Worm (Caenorhabditis elegans): ENCODE results near the gene C52E2.3.

The C52E2.3 gene

DNA sequence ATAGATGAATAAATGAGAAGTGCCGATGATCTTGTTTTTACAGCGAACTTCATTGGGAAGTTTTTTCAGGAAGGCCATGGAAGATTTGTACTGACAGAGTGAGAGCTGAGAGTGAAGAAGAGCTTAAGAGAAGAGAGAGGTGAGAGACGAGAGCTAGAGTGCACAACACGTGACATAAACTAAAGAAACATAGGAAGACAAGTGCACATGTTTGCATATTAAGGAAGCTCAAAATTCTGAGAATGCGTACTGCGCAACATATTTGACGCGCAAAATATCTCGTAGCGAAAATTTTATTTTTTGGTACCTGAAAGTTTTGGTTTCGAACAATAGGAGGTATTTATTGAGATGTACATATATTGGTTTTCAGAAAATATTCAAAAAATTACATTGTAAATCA is 42.8 kb upstream of the C52E2.3 start, which contains the start of gene C08F1.8 (continued):
- no peak for TF ChIP-seq nhr-47 (tag; optimal IDR thresholded peaks at IDR 0.05)
- TF ChIP-seq fos-1 (tag; optimal IDR thresholded peaks at IDR 0.05) = no peak
- no peak for TF ChIP-seq zip-4 (GFP tag; optimal IDR thresholded peaks at IDR 0.05)
- TF ChIP-seq tbx-2 (tag; optimal IDR thresholded peaks at IDR 0.05) = no peak
- TF ChIP-seq C16A3.4 (tag; optimal IDR thresholded peaks at IDR 0.05) = no peak
- peak; percentile 24 for TF ChIP-seq fkh-8 (tag; optimal IDR thresholded peaks at IDR 0.05)
- TF ChIP-seq pqm-1 (tag; optimal IDR thresholded peaks at IDR 0.05) = no peak

- TF ChIP-seq efl-1 (optimal IDR thresholded peaks at IDR 0.05) = no peak
- peak in 1 of 2 experiments; percentile 86 for TF ChIP-seq efl-1 (GFP tag; optimal IDR thresholded peaks at IDR 0.05 in 1 of 2)
- TF ChIP-seq fkh-4 (tag; optimal IDR thresholded peaks at IDR 0.05; ENCODE audit: borderline replicate concordance) = no peak
These were observed 35.0 kb upstream of the C52E2.3 start for ce11 chrII:1816053-1816452.

DNA sequence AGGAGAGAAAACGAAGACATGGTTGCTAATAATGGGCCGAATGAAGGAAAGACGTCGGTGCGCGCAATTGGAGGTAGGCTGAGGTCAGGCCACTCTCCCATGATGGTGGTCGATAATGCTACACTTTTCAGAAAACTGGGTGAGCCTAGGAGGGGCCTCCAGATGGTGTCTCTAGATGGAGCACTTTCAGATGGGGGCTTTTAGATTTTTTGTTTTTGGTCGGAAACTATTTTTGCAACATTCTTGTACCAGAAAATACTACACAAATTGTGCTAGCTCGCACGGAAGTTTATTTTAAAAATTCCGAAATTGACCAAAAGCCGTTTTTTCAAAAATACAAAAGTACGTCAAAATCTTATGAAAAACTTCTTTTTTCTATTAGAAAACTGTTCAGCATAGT is 32.7 kb upstream of the C52E2.3 start, which contains the start of gene fbxb-10:
fbxb-10 (minus strand) TSS at position 101 of the 400 bp plus-strand sequence.
- TF ChIP-seq grh-1 (GFP tag; IDR thresholded peaks at IDR 0.05) (no peak), nhr-47 (tag; optimal IDR thresholded peaks at IDR 0.05) (no peak), egl-27 (tag; optimal IDR thresholded peaks at IDR 0.05) (no peak), ceh-82 (tag; optimal IDR thresholded peaks at IDR 0.05) (no peak), elt-2 (tag; optimal IDR thresholded peaks at IDR 0.05) (no peak), mab-9 (GFP tag; IDR thresholded peaks at IDR 0.05) (no peak), egl-13 (tag; optimal IDR thresholded peaks at IDR 0.05) (no peak), unc-98 (GFP tag; IDR thresholded peaks at IDR 0.05) (no peak), mep-1 (tag; optimal IDR thresholded peaks at IDR 0.05) (no peak), ets-5 (GFP tag; IDR thresholded peaks at IDR 0.05) (no peak), fkh-4 (tag; optimal IDR thresholded peaks at IDR 0.05; ENCODE audit: borderline replicate concordance) (no peak), nhr-77 (tag; optimal IDR thresholded peaks at IDR 0.05) (no peak), nhr-28 (tag; optimal IDR thresholded peaks at IDR 0.05) (no peak), pag-3 (tag; optimal IDR thresholded peaks at IDR 0.05; ENCODE audit: borderline replicate concordance, insufficient read depth) (no peak), Y116A8C.19 (tag; optimal IDR thresholded peaks at IDR 0.05; ENCODE audit: borderline replicate concordance) (no peak)

DNA sequence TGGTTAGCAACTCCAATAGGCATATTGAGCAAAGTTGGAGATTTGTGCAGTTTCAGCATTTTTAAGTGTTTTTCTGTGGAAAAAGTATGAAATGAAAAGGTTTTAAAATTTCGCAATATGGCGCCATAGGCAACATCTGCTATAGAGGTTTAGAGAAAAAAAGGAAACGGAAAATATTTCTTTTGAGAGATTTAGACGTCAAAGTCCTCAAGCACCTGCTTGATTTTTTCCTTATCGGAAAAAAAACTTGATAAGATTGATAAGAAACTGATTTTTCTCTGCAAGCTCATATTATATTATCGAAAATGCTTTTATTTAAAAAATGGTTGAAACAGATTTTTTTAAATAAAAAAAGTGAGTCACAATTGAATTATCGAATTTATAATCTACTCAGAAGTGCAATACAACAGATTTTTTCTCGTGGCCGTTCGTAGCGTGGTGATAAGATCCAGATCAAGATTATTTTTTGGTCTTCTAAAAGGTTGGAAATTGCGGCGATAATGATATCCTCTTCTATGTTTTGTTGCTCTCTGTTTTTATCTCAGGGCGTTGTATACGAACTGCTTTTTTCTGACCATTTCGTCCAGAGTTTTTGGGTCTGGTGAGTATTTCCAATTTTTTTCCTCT is 31.0 kb upstream of the C52E2.3 start, which contains the start of gene fbxc-19:
fbxc-19 (plus strand) TSS at position 536 of the 627 bp plus-strand sequence.
- TF ChIP-seq alr-1 (tag; optimal IDR thresholded peaks at IDR 0.05; ENCODE audit: borderline replicate concordance) (no peak), ces-1 (GFP tag; optimal IDR thresholded peaks at IDR 0.05) (no peak), fkh-10 (GFP tag; optimal IDR thresholded peaks at IDR 0.05) (no peak), dsc-1 (tag; optimal IDR thresholded peaks at IDR 0.05) (no peak), F16B12.6 (tag; optimal IDR thresholded peaks at IDR 0.05) (peak; percentile 22), lin-15B (tag; optimal IDR thresholded peaks at IDR 0.05) (peak; percentile 4), dpl-1 (GFP tag; optimal IDR thresholded peaks at IDR 0.05) (peak; percentile 56 to 61 (median 61)), nhr-77 (tag; optimal IDR thresholded peaks at IDR 0.05) (peak; percentile 38), mdl-1 (tag; optimal IDR thresholded peaks at IDR 0.05) (peak in 1 of 2 experiments; percentile 53), jun-1 (tag; optimal IDR thresholded peaks at IDR 0.05) (peak; percentile 75), isw-1 (GFP tag; IDR thresholded peaks at IDR 0.05) (no peak), nhr-19 (GFP tag; conservative IDR thresholded peaks at IDR 0.05) (peak; percentile 37), rnt-1 (tag; optimal IDR thresholded peaks at IDR 0.05) (peak; percentile 58), tlp-1 (tag; optimal IDR thresholded peaks at IDR 0.05) (peak; percentile 81), tbx-2 (tag; optimal IDR thresholded peaks at IDR 0.05) (peak; percentile 34), lin-35 (GFP tag; optimal IDR thresholded peaks at IDR 0.05) (peak; percentile 47 to 82), C34B4.2 (tag; optimal IDR thresholded peaks at IDR 0.05) (no peak), grh-1 (GFP tag; IDR thresholded peaks at IDR 0.05) (no peak), nhr-12 (tag; optimal IDR thresholded peaks at IDR 0.05) (no peak), aha-1 (tag; optimal IDR thresholded peaks at IDR 0.05) (no peak), nhr-11 (tag; optimal IDR thresholded peaks at IDR 0.05) (peak; percentile 63), pag-3 (tag; optimal IDR thresholded peaks at IDR 0.05; ENCODE audit: borderline replicate concordance, insufficient read depth) (no peak), swsn-7 (tag; optimal IDR thresholded peaks at IDR 0.05) (peak; percentile 34), nhr-47 (tag; optimal IDR thresholded peaks at IDR 0.05) (peak; percentile 59), blmp-1 (tag; optimal IDR thresholded peaks at IDR 0.05) (peak; percentile 35), nhr-71 (tag; optimal IDR thresholded peaks at IDR 0.05) (peak; percentile 72), mep-1 (tag; optimal IDR thresholded peaks at IDR 0.05) (peak; percentile 58), elt-3 (tag; optimal IDR thresholded peaks at IDR 0.05) (peak in 3 of 6 experiments; percentile 60 to 96 (median 89)), ztf-4 (tag; optimal IDR thresholded peaks at IDR 0.05) (no peak)

Measured in whole organism, L1 larva.